Fruit fly (Drosophila melanogaster): ENCODE data around the gene bor.

DNA sequence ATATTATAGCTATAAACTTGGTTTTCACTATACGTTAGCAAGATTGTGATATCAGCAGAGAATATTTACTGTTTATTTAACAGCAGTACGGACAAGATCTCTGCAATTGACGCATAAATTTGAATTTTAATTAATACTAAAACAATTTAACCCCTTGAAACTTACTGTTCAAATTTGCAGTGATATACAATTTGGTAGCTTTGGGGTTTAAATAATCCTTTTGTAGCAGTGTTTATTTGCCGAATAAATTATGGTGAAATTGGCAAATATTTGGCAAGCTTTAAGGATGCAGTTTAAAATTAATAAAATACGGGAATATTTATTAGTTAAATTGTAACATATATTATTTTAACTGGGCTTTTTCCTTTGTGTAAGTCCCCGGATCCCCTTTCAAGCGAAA lies 46.5 kb downstream of the bor start:
- TF ChIP-seq gl (tag; optimal IDR thresholded peaks at IDR 0.05) (no peak), CG4496 (GFP tag; IDR thresholded peaks at IDR 0.05) (no peak), CG14655 (GFP tag; optimal IDR thresholded peaks at IDR 0.05) (peak; percentile 36), CG9948 (tag; optimal IDR thresholded peaks at IDR 0.05) (peak; percentile 32), CG34367 (tag; optimal IDR thresholded peaks at IDR 0.05) (no peak), CG15710 (tag; optimal IDR thresholded peaks at IDR 0.05) (peak; percentile 37), Snoo (tag; optimal IDR thresholded peaks at IDR 0.05) (no peak), Pif1A (GFP tag; optimal IDR thresholded peaks at IDR 0.05) (no peak), CG13204 (GFP tag; optimal IDR thresholded peaks at IDR 0.05) (no peak), Pif1B (GFP tag; optimal IDR thresholded peaks at IDR 0.05) (peak; percentile 36)

Data from whole organism, pupa.